Fruit fly (Drosophila melanogaster) whole organism, prepupa: ENCODE data around the gene PH4alphaPV.
A peak's percentile ranks its signal among the peaks of the same experiment; 100 is the strongest.

ENCODE experiments used
- Blimp-1 ChIP-seq: fragments of 200-800 bp; sonication (Bioruptor generic); optimal IDR thresholded peaks from 3 replicates; lab custom pipeline; 2017; ENCODE audit warnings: missing biosample characterization, missing genetic modification characterization, mild to moderate bottlenecking, moderate library complexity, missing genetic modification reagents
- CG10631 ChIP-seq: fragments of 200-800 bp; sonication (Bioruptor generic); optimal IDR thresholded peaks from 2 replicates; lab custom pipeline; 2016; ENCODE audit warnings: missing biosample characterization, missing genetic modification characterization
- CG10669 ChIP-seq: fragments of 200-800 bp; sonication (Bioruptor generic); optimal IDR thresholded peaks from 3 replicates; lab custom pipeline; 2018; ENCODE audit warnings: missing biosample characterization, mild to moderate bottlenecking, missing genetic modification characterization, moderate library complexity
- CG11762 ChIP-seq: fragments of 200-800 bp; sonication (Bioruptor generic); optimal IDR thresholded peaks from 3 replicates; lab custom pipeline; 2016; ENCODE audit warnings: missing biosample characterization, missing genetic modification characterization; ENCODE audit not compliant: insufficient read depth
- CG11902 ChIP-seq: fragments of 200-800 bp; sonication (Bioruptor generic); optimal IDR thresholded peaks from 3 replicates; lab custom pipeline; 2016; ENCODE audit warnings: missing biosample characterization, missing genetic modification characterization
- CG15336 ChIP-seq: fragments of 200-800 bp; sonication (Bioruptor generic); IDR thresholded peaks from 2 replicates; pipeline ENCODE4 v1.3.6; 2022; ENCODE audit warnings: missing biosample characterization, missing genetic modification characterization
- CG1621 ChIP-seq: fragments of 200-800 bp; sonication (Bioruptor generic); optimal IDR thresholded peaks from 3 replicates; lab custom pipeline; 2018; ENCODE audit warnings: missing biosample characterization, mild to moderate bottlenecking, missing genetic modification characterization
- CG16779 ChIP-seq: fragments of 200-800 bp; sonication (Bioruptor generic); optimal IDR thresholded peaks from 3 replicates; lab custom pipeline; 2017; ENCODE audit warnings: missing biosample characterization, mild to moderate bottlenecking, missing genetic modification characterization
- CG32006 ChIP-seq: fragments of 200-800 bp; sonication (Bioruptor generic); optimal IDR thresholded peaks from 3 replicates; lab custom pipeline; 2017; ENCODE audit warnings: missing biosample characterization, mild to moderate bottlenecking, missing genetic modification characterization
- CG3919 ChIP-seq: fragments of 200-800 bp; sonication (Bioruptor generic); optimal IDR thresholded peaks from 3 replicates; lab custom pipeline; 2016; ENCODE audit warnings: missing biosample characterization, missing genetic modification characterization
- CG6163 ChIP-seq: fragments of 200-800 bp; sonication (Bioruptor generic); IDR thresholded peaks from 3 replicates; pipeline ENCODE4 v1.3.6; 2022; ENCODE audit warnings: missing biosample characterization, missing genetic modification characterization
- CG6276 ChIP-seq: fragments of 200-800 bp; sonication (Bioruptor generic); optimal IDR thresholded peaks from 2 replicates; lab custom pipeline; 2017; ENCODE audit warnings: missing biosample characterization, mild to moderate bottlenecking, missing genetic modification characterization
- CG6854 ChIP-seq: fragments of 200-800 bp; sonication (Bioruptor generic); optimal IDR thresholded peaks from 2 replicates; lab custom pipeline; 2017; ENCODE audit warnings: missing biosample characterization, mild to moderate bottlenecking, missing genetic modification characterization
- CG7368 ChIP-seq: fragments of 200-800 bp; sonication (Bioruptor generic); optimal IDR thresholded peaks from 3 replicates; lab custom pipeline; 2016; ENCODE audit warnings: missing biosample characterization, missing genetic modification characterization
- CG8119 ChIP-seq: fragments of 200-800 bp; sonication (Bioruptor generic); IDR thresholded peaks from 3 replicates; pipeline ENCODE4 v1.3.6; 2022; ENCODE audit warnings: missing biosample characterization, missing genetic modification characterization
- CG8319 ChIP-seq: fragments of 200-800 bp; sonication (Bioruptor generic); optimal IDR thresholded peaks from 3 replicates; lab custom pipeline; 2016; ENCODE audit warnings: missing biosample characterization, missing genetic modification characterization
- CG8632 ChIP-seq: fragments of 200-800 bp; sonication (Bioruptor generic); optimal IDR thresholded peaks from 3 replicates; lab custom pipeline; 2016; ENCODE audit warnings: missing biosample characterization, missing genetic modification characterization
- CG9139 ChIP-seq: fragments of 200-800 bp; sonication (Bioruptor generic); optimal IDR thresholded peaks from 3 replicates; lab custom pipeline; 2017; ENCODE audit warnings: missing biosample characterization, mild to moderate bottlenecking, missing genetic modification characterization
- Eip75B ChIP-seq: fragments of 200-800 bp; sonication (Bioruptor generic); optimal IDR thresholded peaks from 3 replicates; lab custom pipeline; 2016; ENCODE audit warnings: missing biosample characterization, missing genetic modification characterization
- Eip78C ChIP-seq: fragments of 200-800 bp; sonication (Bioruptor generic); peaks from one replicate; lab custom pipeline; 2016; ENCODE audit warnings: missing biosample characterization, missing genetic modification characterization
- Eip93F ChIP-seq: fragments of 200-800 bp; sonication (Bioruptor generic); optimal IDR thresholded peaks from 2 replicates; lab custom pipeline; 2016; ENCODE audit warnings: missing biosample characterization, mild to moderate bottlenecking, missing genetic modification characterization
- Ets21C ChIP-seq: fragments of 200-800 bp; sonication (Bioruptor generic); optimal IDR thresholded peaks from 3 replicates; lab custom pipeline; 2016; ENCODE audit warnings: missing biosample characterization, missing genetic modification characterization
- Gug ChIP-seq: fragments of 200-800 bp; sonication (Bioruptor generic); IDR thresholded peaks from 2 replicates; pipeline ENCODE4 v1.3.6; 2022; ENCODE audit warnings: missing biosample characterization, missing genetic modification characterization
- Hr38 ChIP-seq: sonication (Bioruptor generic); optimal IDR thresholded peaks from 2 replicates; lab custom pipeline; 2016; ENCODE audit warnings: missing biosample characterization, missing genetic modification characterization
- Hr39 ChIP-seq: fragments of 200-800 bp; sonication (Bioruptor generic); optimal IDR thresholded peaks from 2 replicates; lab custom pipeline; 2016; ENCODE audit warnings: missing biosample characterization, missing genetic modification characterization
- Met ChIP-seq: fragments of 200-800 bp; sonication (Bioruptor generic); optimal IDR thresholded peaks from 3 replicates; lab custom pipeline; 2016; ENCODE audit warnings: missing biosample characterization, missing genetic modification characterization
- OdsH ChIP-seq: fragments of 200-800 bp; sonication (Bioruptor generic); optimal IDR thresholded peaks from 3 replicates; lab custom pipeline; 2016; ENCODE audit warnings: missing biosample characterization, missing genetic modification characterization
- Smox ChIP-seq: fragments of 200-800 bp; sonication (Bioruptor generic); optimal IDR thresholded peaks from 3 replicates; lab custom pipeline; 2016; ENCODE audit warnings: missing biosample characterization, missing genetic modification characterization
- Sox102F ChIP-seq: fragments of 200-800 bp; sonication (Bioruptor generic); optimal IDR thresholded peaks from 2 replicates; lab custom pipeline; 2016; ENCODE audit warnings: missing biosample characterization, mild to moderate bottlenecking, missing genetic modification characterization
- Sox14 ChIP-seq: fragments of 200-800 bp; sonication (Bioruptor generic); optimal IDR thresholded peaks from 3 replicates; lab custom pipeline; 2016; ENCODE audit warnings: missing biosample characterization, missing genetic modification characterization
- Sox15 ChIP-seq: fragments of 200-800 bp; sonication (Bioruptor generic); optimal IDR thresholded peaks from 3 replicates; lab custom pipeline; 2016; ENCODE audit warnings: missing biosample characterization, missing genetic modification characterization
- acj6 ChIP-seq: fragments of 200-800 bp; sonication (Bioruptor generic); optimal IDR thresholded peaks from 3 replicates; lab custom pipeline; 2016; ENCODE audit warnings: missing biosample characterization, missing genetic modification characterization
- cyc ChIP-seq: fragments of 200-800 bp; sonication (Bioruptor generic); optimal IDR thresholded peaks from 3 replicates; lab custom pipeline; 2016; ENCODE audit warnings: missing biosample characterization, missing genetic modification characterization
- dac ChIP-seq: fragments of 200-800 bp; sonication (Bioruptor generic); optimal IDR thresholded peaks from 2 replicates; lab custom pipeline; 2017; ENCODE audit warnings: missing biosample characterization, mild to moderate bottlenecking, missing genetic modification characterization
- eg ChIP-seq: fragments of 200-800 bp; sonication (Bioruptor generic); IDR thresholded peaks from 3 replicates; pipeline ENCODE4 v1.3.6; 2022; ENCODE audit warnings: missing biosample characterization, missing genetic modification characterization
- esn ChIP-seq: fragments of 200-800 bp; sonication (Bioruptor generic); optimal IDR thresholded peaks from 2 replicates; lab custom pipeline; 2016; ENCODE audit warnings: missing biosample characterization, mild to moderate bottlenecking, missing genetic modification characterization, moderate library complexity
- fd59A ChIP-seq: fragments of 200-800 bp; sonication (Bioruptor generic); optimal IDR thresholded peaks from 2 replicates; lab custom pipeline; 2017; ENCODE audit warnings: missing biosample characterization, mild to moderate bottlenecking, missing genetic modification characterization, missing genetic modification reagents
- net ChIP-seq: fragments of 200-800 bp; sonication (Bioruptor generic); optimal IDR thresholded peaks from 3 replicates; lab custom pipeline; 2016; ENCODE audit warnings: missing biosample characterization, missing genetic modification characterization
- salr ChIP-seq, 2 experiments: fragments of 200-800 bp; sonication (Bioruptor generic); optimal IDR thresholded peaks; 3 replicates each; lab custom pipeline; 2016 to 2018; ENCODE audit warnings: missing biosample characterization in 2 of 2, missing genetic modification characterization in 2 of 2, mild to moderate bottlenecking in 1 of 2
- spab ChIP-seq: fragments of 200-800 bp; sonication (Bioruptor generic); optimal IDR thresholded peaks from 2 replicates; lab custom pipeline; 2017; ENCODE audit warnings: missing biosample characterization, mild to moderate bottlenecking, missing genetic modification characterization, missing genetic modification reagents
- ss ChIP-seq, 2 experiments: fragments of 200-800 bp; sonication (Bioruptor generic); optimal IDR thresholded peaks; 2 replicates in 1 of 2; 3 replicates in 1 of 2; lab custom pipeline; 2017 to 2018; ENCODE audit warnings: mild to moderate bottlenecking in 2 of 2, missing biosample characterization in 2 of 2, missing genetic modification characterization in 2 of 2, moderate library complexity in 1 of 2
- svp ChIP-seq: fragments of 200-800 bp; sonication (Bioruptor generic); peaks from one replicate; lab custom pipeline; 2016; ENCODE audit warnings: missing biosample characterization, missing genetic modification characterization
- topi ChIP-seq: fragments of 200-800 bp; sonication (Bioruptor generic); optimal IDR thresholded peaks from 3 replicates; lab custom pipeline; 2016; ENCODE audit warnings: missing biosample characterization, missing genetic modification characterization
- vri ChIP-seq: fragments of 200-800 bp; sonication (Bioruptor generic); optimal IDR thresholded peaks from 3 replicates; lab custom pipeline; 2016; ENCODE audit warnings: missing biosample characterization, mild to moderate bottlenecking, missing genetic modification characterization

Gene PH4alphaPV

dm6 chr3R:30601440-30602256 lies 46.7 kb downstream of the PH4alphaPV start, which contains the start of the genes CG2246 and CG31021 (continued):
- TF ChIP-seq dac (GFP tag; lab: Kevin White, UChicago), result no peak
- TF ChIP-seq CG8319 (GFP tag; lab: Kevin White, UChicago), result peak; percentile 35
- peak; percentile 82 for TF ChIP-seq svp (GFP tag; lab: Kevin White, UChicago)
- TF ChIP-seq acj6 (GFP tag; lab: Kevin White, UChicago), result peak; percentile 30
- TF ChIP-seq esn, result peak; percentile 52
- no peak for TF ChIP-seq salr (GFP tag; optimal IDR thresholded peaks at IDR 0.05; lab: Kevin White, UChicago)
- 0 out of 2 replicates have a peak, but pooled peaks have one; percentile 16 for TF ChIP-seq Gug
- no peak for TF ChIP-seq Hr38 (GFP tag; lab: Kevin White, UChicago)
- no peak for TF ChIP-seq CG8632 (GFP tag; lab: Kevin White, UChicago)
- TF ChIP-seq CG6163, result peak; percentile 54; the same call in 2 of the 3 replicates

- TF ChIP-seq net (GFP tag; lab: Kevin White, UChicago) (peak; percentile 95), CG32006 (GFP tag; lab: Kevin White, UChicago) (peak; percentile 90), Smox (GFP tag; lab: Kevin White, UChicago) (peak; percentile 93), esn (peak; percentile 96), CG10669 (GFP tag; lab: Kevin White, UChicago) (peak; percentile 84), Blimp-1 (GFP tag; lab: Kevin White, UChicago) (peak; percentile 64), Sox102F (GFP tag; lab: Kevin White, UChicago) (peak; percentile 96), CG15336 (GFP tag; lab: Robert Waterston, UW) (peak; percentile 97), CG7368 (peak; percentile 94), Ets21C (GFP tag; lab: Kevin White, UChicago) (peak; percentile 83), CG6276 (peak; percentile 86), CG1621 (tag; lab: Kevin White, UChicago) (peak; percentile 81), CG9139 (peak; percentile 80), Hr39 (GFP tag; lab: Kevin White, UChicago) (peak; percentile 86), topi (GFP tag; lab: Kevin White, UChicago) (peak; percentile 94), CG16779 (peak; percentile 87), Eip78C (GFP tag; lab: Kevin White, UChicago) (peak; percentile 99), Gug (peak; percentile 91), Sox14 (GFP tag; lab: Kevin White, UChicago) (peak; percentile 93), eg (GFP tag; lab: Robert Waterston, UW) (peak; percentile 98), CG3919 (peak; percentile 93), Sox15 (GFP tag; lab: Kevin White, UChicago) (peak; percentile 75), CG8119 (GFP tag; lab: Robert Waterston, UW) (peak; percentile 95), salr (GFP tag; optimal IDR thresholded peaks at IDR 0.05; lab: Kevin White, UChicago) (peak; percentile 74 to 89), OdsH (GFP tag; lab: Kevin White, UChicago) (peak; percentile 91), CG6854 (peak; percentile 24), ss (GFP tag; optimal IDR thresholded peaks at IDR 0.05; lab: Kevin White, UChicago) (peak; percentile 57 to 80), CG11762 (GFP tag; lab: Kevin White, UChicago) (peak; percentile 77), fd59A (GFP tag; lab: Kevin White, UChicago) (peak; percentile 74), Eip75B (peak; percentile 95), CG11902 (GFP tag; lab: Kevin White, UChicago) (peak; percentile 83), Eip93F (GFP tag; lab: Kevin White, UChicago) (peak; percentile 90), acj6 (GFP tag; lab: Kevin White, UChicago) (peak; percentile 92), spab (GFP tag; lab: Kevin White, UChicago) (peak; percentile 65), dac (GFP tag; lab: Kevin White, UChicago) (peak; percentile 66), CG10631 (peak; percentile 90), vri (GFP tag; lab: Kevin White, UChicago) (peak; percentile 98), Hr38 (GFP tag; lab: Kevin White, UChicago) (no peak), Met (peak; percentile 93), svp (GFP tag; lab: Kevin White, UChicago) (peak; percentile 96), cyc (GFP tag; lab: Kevin White, UChicago) (peak; percentile 88), CG8319 (GFP tag; lab: Kevin White, UChicago) (peak; percentile 76)
Observed at dm6 chr3R:30600154-30601009, 48.0 kb downstream of the PH4alphaPV start.
